Worm (Caenorhabditis elegans) whole organism, L4 larva: ENCODE results near the gene exc-7.

ENCODE experiments used
- aly-2 ChIP-seq: sonication (generic microtip); optimal IDR thresholded peaks from 2 replicates; lab custom pipeline; 2018; ENCODE audit warnings: missing biosample characterization, missing genetic modification characterization
- daf-12 ChIP-seq: fragments of 150-350 bp; optimal IDR thresholded peaks from 2 replicates; lab custom pipeline; 2014; ENCODE audit warnings: missing biosample characterization, missing genetic modification reagents, missing genetic modification characterization
- hlh-11 ChIP-seq: fragments of 200-800 bp; sonication (Bioruptor generic); optimal IDR thresholded peaks from 2 replicates; lab custom pipeline; 2018; ENCODE audit warnings: mild to moderate bottlenecking, missing genetic modification characterization, missing compliant biosample characterization
- jun-1 ChIP-seq: fragments of 150-350 bp; optimal IDR thresholded peaks from 2 replicates; lab custom pipeline; 2014; ENCODE audit warnings: missing biosample characterization, missing genetic modification reagents, missing genetic modification characterization
- lim-7 ChIP-seq: fragments of 200-800 bp; sonication (Bioruptor generic); IDR thresholded peaks from 2 replicates; pipeline ENCODE4 v1.3.6; 2022; ENCODE audit warnings: missing genetic modification characterization, missing compliant biosample characterization
- nhr-111 ChIP-seq: fragments of 200-800 bp; sonication (Bioruptor generic); optimal IDR thresholded peaks from 2 replicates; lab custom pipeline; 2018; ENCODE audit warnings: mild to moderate bottlenecking, missing genetic modification characterization, missing compliant biosample characterization

- no peak for TF ChIP-seq aly-2 (tag; lab: Kevin White, UChicago)
- no peak for TF ChIP-seq hlh-11 (tag; lab: Kevin White, UChicago)
- TF ChIP-seq jun-1 (tag; lab: Kevin White, UChicago) = no peak
- TF ChIP-seq lim-7 (GFP tag; lab: Robert Waterston, UW) = no peak
- no peak for TF ChIP-seq nhr-111 (GFP tag; lab: Kevin White, UChicago)
- TF ChIP-seq daf-12 (tag; lab: Kevin White, UChicago) = no peak
Measured at ce11 chrII:9537429-9537828, 38.3 kb upstream of the exc-7 start, which contains the start of gene sra-8.
